Worm (Caenorhabditis elegans): Measurements from ENCODE around the gene C33F10.12.

DNA sequence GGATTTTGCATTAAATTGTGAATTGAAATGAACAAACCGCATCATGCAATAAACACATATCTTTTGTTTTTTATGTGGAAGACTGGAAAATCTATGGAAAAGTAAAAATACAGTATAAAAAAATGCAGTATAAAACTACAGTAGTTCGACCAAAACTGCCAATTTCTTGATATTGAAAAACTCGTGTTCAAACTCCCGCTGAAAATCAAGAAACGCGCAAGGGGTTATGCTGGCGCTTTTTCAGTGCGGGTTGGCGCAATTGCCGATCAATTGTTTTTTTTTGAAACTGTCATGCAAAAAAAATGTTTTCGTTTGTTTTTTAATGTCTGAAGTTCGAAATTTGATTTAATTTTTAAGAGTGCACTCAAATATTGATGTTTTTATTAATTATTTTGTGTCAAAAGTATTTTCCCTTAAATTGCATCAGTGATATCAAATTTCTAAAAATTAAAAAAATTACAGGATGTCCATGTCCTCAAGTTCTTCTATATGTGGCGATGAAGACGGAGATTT lies 14.1 kb upstream of the C33F10.12 start, which contains the start of gene dnj-9:
- TF ChIP-seq egl-27 (tag; optimal IDR thresholded peaks at IDR 0.05) (no peak), ama-1 (optimal IDR thresholded peaks at IDR 0.05) (peak; percentile 87), grh-1 (GFP tag; IDR thresholded peaks at IDR 0.05) (peak; percentile 95), lin-39 (tag; optimal IDR thresholded peaks at IDR 0.05) (peak; percentile 97), unc-30 (tag; optimal IDR thresholded peaks at IDR 0.05) (peak; percentile 57), lsy-2 (tag; optimal IDR thresholded peaks at IDR 0.05) (peak; percentile 95 to 96), nhr-12 (tag; optimal IDR thresholded peaks at IDR 0.05) (peak; percentile 24), mep-1 (tag; optimal IDR thresholded peaks at IDR 0.05) (peak; percentile 99)

Measured in whole organism, L1 larva.